Worm (Caenorhabditis elegans) whole organism, L1 larva: ENCODE data around the gene chtb-3.

ENCODE experiments used
- C04F5.9 ChIP-seq: sonication (generic microtip); optimal IDR thresholded peaks from 2 replicates; lab custom pipeline; 2016; ENCODE audit warnings: missing genetic modification characterization, missing compliant biosample characterization
- blmp-1 ChIP-seq: fragments of 150-350 bp; optimal IDR thresholded peaks from 2 replicates; lab custom pipeline; 2014; ENCODE audit warnings: missing biosample characterization, missing genetic modification characterization
- ceh-63 ChIP-seq: fragments of 200-800 bp; sonication (Bioruptor generic); optimal IDR thresholded peaks from 2 replicates; lab custom pipeline; 2018; ENCODE audit warnings: mild to moderate bottlenecking, missing genetic modification characterization, missing compliant biosample characterization
- ceh-8 ChIP-seq: fragments of 200-800 bp; sonication (Bioruptor generic); optimal IDR thresholded peaks from 2 replicates; lab custom pipeline; 2018; ENCODE audit warnings: mild to moderate bottlenecking, missing genetic modification characterization, moderate library complexity, missing compliant biosample characterization
- ceh-88 ChIP-seq: fragments of 200-800 bp; sonication (Bioruptor generic); IDR thresholded peaks from 2 replicates; pipeline ENCODE4 v1.3.6; 2022; ENCODE audit warnings: missing genetic modification characterization, missing compliant biosample characterization
- ceh-90 ChIP-seq: sonication (generic microtip); optimal IDR thresholded peaks from 2 replicates; lab custom pipeline; 2016; ENCODE audit warnings: missing genetic modification characterization, missing compliant biosample characterization
- efl-1 ChIP-seq, 4 experiments: fragments of 150-350 bp; optimal IDR thresholded peaks in 3 of 4; peaks in 1 of 4; 1 replicate in 1 of 4; 2 replicates in 3 of 4; lab custom pipeline; 2014; ENCODE audit warnings: missing biosample characterization in 2 of 4, missing genetic modification characterization in 2 of 4, missing genetic modification reagents in 2 of 4
- egl-27 ChIP-seq, 2 experiments: fragments of 150-350 bp in 1 of 2; sonication (generic microtip); optimal IDR thresholded peaks; 3 replicates each; lab custom pipeline; 2017 to 2018; ENCODE audit warnings: missing biosample characterization in 2 of 2, missing genetic modification characterization in 2 of 2, missing genetic modification reagents in 2 of 2
- elt-3 ChIP-seq, 6 experiments: fragments of 150-350 bp in 1 of 6; sonication (generic microtip); optimal IDR thresholded peaks; 2 replicates each; lab custom pipeline; 2017 to 2018; ENCODE audit warnings: missing biosample characterization in 6 of 6, missing genetic modification characterization in 6 of 6, inconsistent platforms in 1 of 6
- fkh-10 ChIP-seq: sonication (generic microtip); optimal IDR thresholded peaks from 2 replicates; lab custom pipeline; 2017; ENCODE audit warnings: missing biosample characterization, missing genetic modification reagents, missing genetic modification characterization
- fkh-4 ChIP-seq: sonication (generic microtip); optimal IDR thresholded peaks from 2 replicates; lab custom pipeline; 2016; ENCODE audit warnings: missing compliant biosample characterization, missing genetic modification characterization, borderline replicate concordance
- grh-1 ChIP-seq: fragments of 200-800 bp; sonication (Bioruptor generic); IDR thresholded peaks from 2 replicates; pipeline ENCODE4 v1.3.6; 2022; ENCODE audit warnings: missing genetic modification reagents, missing genetic modification characterization, missing compliant biosample characterization
- hlh-17 ChIP-seq: fragments of 200-800 bp; sonication (Bioruptor generic); optimal IDR thresholded peaks from 2 replicates; lab custom pipeline; 2018; ENCODE audit warnings: missing genetic modification characterization, mild to moderate bottlenecking, missing compliant biosample characterization, moderate library complexity, borderline replicate concordance
- irx-1 ChIP-seq: sonication (generic microtip); optimal IDR thresholded peaks from 2 replicates; lab custom pipeline; 2016; ENCODE audit warnings: missing genetic modification characterization, missing compliant biosample characterization
- isw-1 ChIP-seq: fragments of 200-800 bp; sonication (Bioruptor generic); IDR thresholded peaks from 2 replicates; pipeline ENCODE4 v1.3.6; 2022; ENCODE audit warnings: missing genetic modification characterization, missing compliant biosample characterization
- lin-14 ChIP-seq: fragments of 200-800 bp; sonication (Bioruptor generic); optimal IDR thresholded peaks from 2 replicates; lab custom pipeline; 2018; ENCODE audit warnings: mild to moderate bottlenecking, missing genetic modification characterization, moderate library complexity, missing compliant biosample characterization
- lin-35 ChIP-seq, 2 experiments: fragments of 150-350 bp; optimal IDR thresholded peaks; 2 replicates each; lab custom pipeline; 2014; ENCODE audit warnings: missing biosample characterization in 2 of 2, missing genetic modification characterization in 2 of 2, missing genetic modification reagents in 2 of 2
- lsy-2 ChIP-seq, 2 experiments: fragments of 150-350 bp; optimal IDR thresholded peaks; 2 replicates each; lab custom pipeline; 2014; ENCODE audit warnings: missing biosample characterization in 2 of 2, missing genetic modification characterization in 2 of 2
- mef-2 ChIP-seq: fragments of 150-350 bp; optimal IDR thresholded peaks from 2 replicates; lab custom pipeline; 2014; ENCODE audit warnings: missing biosample characterization, missing genetic modification characterization
- mep-1 ChIP-seq: fragments of 150-350 bp; optimal IDR thresholded peaks from 2 replicates; lab custom pipeline; 2014; ENCODE audit warnings: missing biosample characterization, missing genetic modification characterization
- nhr-19 ChIP-seq: fragments of 200-800 bp; sonication (Bioruptor generic); conservative IDR thresholded peaks from 2 replicates; pipeline ENCODE4 v1.3.6; 2022; ENCODE audit warnings: missing genetic modification characterization, missing compliant biosample characterization
- nhr-20 ChIP-seq: sonication (generic microtip); optimal IDR thresholded peaks from 2 replicates; lab custom pipeline; 2016; ENCODE audit warnings: mild to moderate bottlenecking, missing genetic modification characterization, missing compliant biosample characterization
- nhr-71 ChIP-seq: sonication (generic microtip); optimal IDR thresholded peaks from 2 replicates; lab custom pipeline; 2016; ENCODE audit warnings: mild to moderate bottlenecking, missing genetic modification characterization, moderate library complexity, missing compliant biosample characterization
- nhr-77 ChIP-seq: fragments of 150-350 bp; optimal IDR thresholded peaks from 2 replicates; lab custom pipeline; 2014; ENCODE audit warnings: missing biosample characterization, missing genetic modification characterization
- nhr-84 ChIP-seq: sonication (generic microtip); optimal IDR thresholded peaks from 2 replicates; lab custom pipeline; 2017; ENCODE audit warnings: missing biosample characterization, missing genetic modification characterization
- nhr-85 ChIP-seq: sonication (generic microtip); peaks from one replicate; lab custom pipeline; 2016; ENCODE audit warnings: missing genetic modification characterization, inconsistent platforms, missing compliant biosample characterization
- nhr-90 ChIP-seq: sonication (generic microtip); optimal IDR thresholded peaks from 2 replicates; lab custom pipeline; 2016; ENCODE audit warnings: mild to moderate bottlenecking, missing genetic modification characterization, missing compliant biosample characterization; ENCODE audit not compliant: poor library complexity
- pag-3 ChIP-seq: sonication (generic microtip); optimal IDR thresholded peaks from 2 replicates; lab custom pipeline; 2017; ENCODE audit warnings: missing genetic modification characterization, mild to moderate bottlenecking, missing compliant biosample characterization, antibody characterized with exemption, borderline replicate concordance; ENCODE audit not compliant: insufficient read depth
- pax-3 ChIP-seq: fragments of 200-800 bp; sonication (Bioruptor generic); optimal IDR thresholded peaks from 2 replicates; lab custom pipeline; 2018; ENCODE audit warnings: mild to moderate bottlenecking, missing genetic modification characterization, moderate library complexity, missing compliant biosample characterization
- pqm-1 ChIP-seq: sonication (generic microtip); optimal IDR thresholded peaks from 3 replicates; lab custom pipeline; 2017; ENCODE audit warnings: missing biosample characterization, missing genetic modification characterization
- skn-1 ChIP-seq: fragments of 150-350 bp; optimal IDR thresholded peaks from 2 replicates; lab custom pipeline; 2014; ENCODE audit warnings: missing biosample characterization, missing genetic modification characterization
- snpc-4 ChIP-seq: fragments of 150-350 bp; optimal IDR thresholded peaks from 2 replicates; lab custom pipeline; 2014; ENCODE audit warnings: missing biosample characterization, missing genetic modification characterization
- snu-23 ChIP-seq: sonication (generic microtip); optimal IDR thresholded peaks from 2 replicates; lab custom pipeline; 2016; ENCODE audit warnings: missing genetic modification characterization, missing compliant biosample characterization
- sup-37 ChIP-seq: fragments of 200-800 bp; sonication (Bioruptor generic); optimal IDR thresholded peaks from 2 replicates; lab custom pipeline; 2018; ENCODE audit warnings: mild to moderate bottlenecking, missing genetic modification characterization, missing compliant biosample characterization
- tbx-2 ChIP-seq: sonication (generic microtip); optimal IDR thresholded peaks from 2 replicates; lab custom pipeline; 2016; ENCODE audit warnings: missing genetic modification characterization, missing compliant biosample characterization
- tlp-1 ChIP-seq: fragments of 150-350 bp; optimal IDR thresholded peaks from 2 replicates; lab custom pipeline; 2014; ENCODE audit warnings: missing biosample characterization, missing genetic modification characterization
- unc-130 ChIP-seq: fragments of 150-350 bp; optimal IDR thresholded peaks from 2 replicates; lab custom pipeline; 2017; ENCODE audit warnings: missing biosample characterization, missing genetic modification characterization, inconsistent platforms
- unc-62 ChIP-seq: fragments of 150-350 bp; optimal IDR thresholded peaks from 2 replicates; lab custom pipeline; 2014; ENCODE audit warnings: missing biosample characterization, missing genetic modification reagents, missing genetic modification characterization
- unc-98 ChIP-seq: fragments of 200-800 bp; sonication (Bioruptor generic); IDR thresholded peaks from 2 replicates; pipeline ENCODE4 v1.3.6; 2022; ENCODE audit warnings: missing genetic modification characterization, missing compliant biosample characterization
- xbp-1 ChIP-seq: sonication (generic microtip); optimal IDR thresholded peaks from 2 replicates; lab custom pipeline; 2016; ENCODE audit warnings: missing genetic modification characterization, missing compliant biosample characterization
- zip-4 ChIP-seq: fragments of 200-800 bp; sonication (Bioruptor generic); optimal IDR thresholded peaks from 2 replicates; lab custom pipeline; 2018; ENCODE audit warnings: mild to moderate bottlenecking, missing genetic modification characterization, moderate library complexity, missing compliant biosample characterization

chtb-3 gene

DNA sequence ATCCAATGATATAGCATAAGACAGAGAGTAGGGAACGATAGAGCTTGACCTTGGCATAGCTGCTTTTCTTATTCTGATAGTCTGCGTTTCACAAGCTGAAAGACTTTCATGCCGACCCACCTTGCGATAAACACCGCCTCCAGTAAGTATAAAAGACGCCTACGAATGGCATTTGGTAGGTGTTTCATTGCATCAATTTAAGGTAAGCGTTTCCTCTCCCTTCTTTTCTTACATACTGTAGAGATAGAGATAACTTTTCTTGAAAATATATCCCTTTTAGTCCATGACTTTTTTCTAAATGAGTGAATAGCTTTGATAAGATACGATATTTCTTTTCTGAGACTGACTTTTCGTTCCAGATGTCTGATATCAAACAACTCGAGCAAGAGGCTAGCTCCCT lies 3.7 kb upstream of the chtb-3 start, which contains the start of gene col-167:
TSS of gene col-167 (plus strand) at position 360 of the 400 bp plus-strand sequence.
- TF ChIP-seq nhr-71 (peak; percentile 13), mef-2 (tag; lab: Kevin White, UChicago) (no peak), grh-1 (GFP tag; lab: Robert Waterston, UW) (0 out of 2 replicates have a peak, but pooled peaks have one; percentile 12), elt-3 (tag; optimal IDR thresholded peaks at IDR 0.05; lab: Kevin White, UChicago) (peak in 3 of 6 experiments; percentile 41 to 47 (median 44)), lin-14 (GFP tag; lab: Kevin White, UChicago) (peak; percentile 9), nhr-85 (tag; lab: Kevin White, UChicago) (peak; percentile 86), unc-98 (no peak), snu-23 (GFP tag; lab: Kevin White, UChicago) (peak; percentile 11), tbx-2 (peak; percentile 7)

DNA sequence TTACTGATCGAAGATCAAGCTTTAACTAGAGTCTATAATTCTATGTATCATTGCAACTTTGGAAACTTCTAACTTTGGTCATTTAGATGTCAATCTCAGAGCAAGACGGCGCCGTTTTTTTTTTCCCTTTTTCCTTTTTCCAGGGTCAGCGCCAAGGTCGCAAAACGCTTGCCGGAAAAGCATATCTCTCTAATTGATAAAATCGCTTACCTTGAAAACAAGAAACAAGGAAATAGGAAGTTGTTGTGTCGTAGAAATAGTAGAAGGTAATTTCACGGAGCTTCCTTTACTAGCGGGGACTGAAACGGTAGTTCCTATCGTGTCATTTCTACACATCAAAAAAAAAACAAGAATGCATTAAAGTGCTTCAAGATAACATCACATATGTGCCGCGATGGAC lies 1.9 kb upstream of the chtb-3 start:
- TF ChIP-seq ceh-88 (GFP tag; lab: Robert Waterston, UW), result no peak
- TF ChIP-seq C04F5.9 (tag; lab: Kevin White, UChicago), result no peak
- TF ChIP-seq efl-1 (optimal IDR thresholded peaks at IDR 0.05; lab: Kevin White, UChicago), result no peak
- no peak for TF ChIP-seq efl-1 (GFP tag; optimal IDR thresholded peaks at IDR 0.05 in 1 of 2; lab: Kevin White, UChicago)
- TF ChIP-seq lin-35 (GFP tag; optimal IDR thresholded peaks at IDR 0.05; lab: Kevin White, UChicago), result no peak
- TF ChIP-seq unc-62 (GFP tag; lab: Kevin White, UChicago), result no peak
- no peak for TF ChIP-seq tlp-1 (tag; lab: Kevin White, UChicago)
- no peak for TF ChIP-seq fkh-4 (tag; lab: Kevin White, UChicago)
- no peak for TF ChIP-seq hlh-17
- no peak for TF ChIP-seq pax-3 (tag; lab: Kevin White, UChicago)
- no peak for TF ChIP-seq egl-27 (tag; optimal IDR thresholded peaks at IDR 0.05; lab: Kevin White, UChicago)
- TF ChIP-seq unc-130 (tag; lab: Kevin White, UChicago), result no peak
- no peak for TF ChIP-seq pqm-1 (tag; lab: Kevin White, UChicago)
- no peak for TF ChIP-seq nhr-84 (tag; lab: Kevin White, UChicago)
- no peak for TF ChIP-seq unc-98
- TF ChIP-seq nhr-77, result no peak
- TF ChIP-seq irx-1 (tag; lab: Kevin White, UChicago), result no peak
- TF ChIP-seq xbp-1 (tag; lab: Kevin White, UChicago), result no peak
- no peak for TF ChIP-seq fkh-10
- TF ChIP-seq pag-3 (tag; lab: Kevin White, UChicago), result no peak
- TF ChIP-seq isw-1, result no peak

ce11 chrX:6320887-6321286 lies 1.4 kb upstream of the chtb-3 start:
- TF ChIP-seq tbx-2 (peak; percentile 36), pax-3 (tag; lab: Kevin White, UChicago) (no peak), skn-1 (no peak), grh-1 (GFP tag; lab: Robert Waterston, UW) (0 out of 2 replicates have a peak, but pooled peaks have one; percentile 38), ceh-63 (no peak), zip-4 (GFP tag; lab: Kevin White, UChicago) (no peak), sup-37 (GFP tag; lab: Kevin White, UChicago) (no peak), fkh-4 (tag; lab: Kevin White, UChicago) (no peak), pag-3 (tag; lab: Kevin White, UChicago) (peak; percentile 80), ceh-8 (GFP tag; lab: Kevin White, UChicago) (no peak), snu-23 (GFP tag; lab: Kevin White, UChicago) (peak; percentile 52), nhr-90 (peak; percentile 40), nhr-20 (peak; percentile 59), blmp-1 (tag; lab: Kevin White, UChicago) (peak; percentile 77), irx-1 (tag; lab: Kevin White, UChicago) (peak; percentile 20), mep-1 (tag; lab: Kevin White, UChicago) (peak; percentile 53), elt-3 (tag; optimal IDR thresholded peaks at IDR 0.05; lab: Kevin White, UChicago) (peak in 4 of 6 experiments; percentile 11 to 58 (median 23)), nhr-85 (tag; lab: Kevin White, UChicago) (peak; percentile 92), lsy-2 (tag; optimal IDR thresholded peaks at IDR 0.05; lab: Kevin White, UChicago) (no peak), snpc-4 (tag; lab: Kevin White, UChicago) (no peak), nhr-19 (GFP tag; lab: Robert Waterston, UW) (peak; percentile 29; the same call in 1 of the 2 replicates), nhr-71 (peak; percentile 32), ceh-90 (tag; lab: Kevin White, UChicago) (no peak), lin-14 (GFP tag; lab: Kevin White, UChicago) (peak; percentile 91)
